Worm (Caenorhabditis elegans) whole organism, L4/young adult: ENCODE results near the gene Y43F8B.12.

Experiments used
- W03F9.2 ChIP-seq: fragments of 150-350 bp; optimal IDR thresholded peaks from 2 replicates; lab custom pipeline; 2014; ENCODE audit warnings: missing biosample characterization, missing genetic modification characterization
- dao-5 ChIP-seq: sonication (generic microtip); optimal IDR thresholded peaks from 2 replicates; lab custom pipeline; 2016; ENCODE audit warnings: missing genotype, missing genetic modification characterization, moderate library complexity, missing compliant biosample characterization
- him-1 ChIP-seq: sonication (generic microtip); optimal IDR thresholded peaks from 2 replicates; lab custom pipeline; 2016; ENCODE audit warnings: missing genotype, missing genetic modification reagents, missing genetic modification characterization, missing compliant biosample characterization

- TF ChIP-seq him-1 (tag; lab: Kevin White, UChicago) = no peak
- no peak for TF ChIP-seq dao-5 (tag; lab: Kevin White, UChicago)
- TF ChIP-seq W03F9.2 (tag; lab: Kevin White, UChicago) = no peak
Measured at ce11 chrV:19501389-19501788, 33.2 kb downstream of the Y43F8B.12 start.
